Worm (Caenorhabditis elegans): ENCODE measurements around the gene W02A2.5.

DNA sequence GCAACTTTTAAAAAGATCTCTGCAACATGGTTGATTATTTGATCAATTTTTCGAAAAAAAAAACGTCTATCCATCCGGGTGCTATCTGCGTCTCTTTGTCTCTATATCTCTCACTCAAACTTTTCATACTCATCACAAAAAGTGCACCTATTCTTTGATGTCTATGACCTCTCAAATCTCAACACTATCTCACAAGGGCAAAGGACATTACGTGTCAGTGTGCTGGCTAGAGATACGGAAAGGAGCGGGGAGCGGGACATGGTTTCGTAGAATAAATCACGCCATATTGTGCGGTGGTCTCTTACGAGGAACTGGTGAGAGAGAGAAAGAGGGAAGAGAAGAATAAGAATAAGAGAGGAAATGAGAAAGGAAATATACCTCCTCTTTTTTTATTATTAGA lies 20.2 kb upstream of the W02A2.5 start:
- TF ChIP-seq ama-1 (optimal IDR thresholded peaks at IDR 0.05) (no peak), elt-2 (tag; optimal IDR thresholded peaks at IDR 0.05) (peak; percentile 94), nhr-76 (tag; optimal IDR thresholded peaks at IDR 0.05) (no peak)
